Fruit fly (Drosophila melanogaster): ENCODE measurements around the gene Blos3.

Gene Blos3

dm6 chr3L:18854412-18854811 lies 15.6 kb upstream of the Blos3 start (continued):
- TF ChIP-seq CG13624 (GFP tag; optimal IDR thresholded peaks at IDR 0.05) (no peak), CG7271 (tag; optimal IDR thresholded peaks at IDR 0.05) (no peak), CG3407 (GFP tag; optimal IDR thresholded peaks at IDR 0.05) (no peak), chif (GFP tag; optimal IDR thresholded peaks at IDR 0.05) (no peak), chinmo (GFP tag; IDR thresholded peaks at IDR 0.05; ENCODE audit: partially characterized antibody) (0 out of 4 replicates have a peak, but pooled peaks have one; percentile 5), Hmx (GFP tag; optimal IDR thresholded peaks at IDR 0.05) (no peak), crol (GFP tag; IDR thresholded peaks at IDR 0.05) (no peak), gcm (GFP tag; optimal IDR thresholded peaks at IDR 0.05) (no peak), CG16863 (GFP tag; optimal IDR thresholded peaks at IDR 0.05) (no peak), CG31388 (GFP tag; optimal IDR thresholded peaks at IDR 0.05) (no peak), dati (GFP tag; IDR thresholded peaks at IDR 0.05) (no peak), D19A (tag; optimal IDR thresholded peaks at IDR 0.05) (no peak), Hr3 (GFP tag; optimal IDR thresholded peaks at IDR 0.05) (no peak), CG8924 (tag; optimal IDR thresholded peaks at IDR 0.05) (peak; percentile 53), CG7963 (GFP tag; IDR thresholded peaks at IDR 0.05; ENCODE audit: partially characterized antibody) (no peak), gsb-n (tag; optimal IDR thresholded peaks at IDR 0.05) (no peak)

dm6 chr3L:18860467-18860866 lies 9.6 kb upstream of the Blos3 start:
- TF ChIP-seq Nf-YB (GFP tag; optimal IDR thresholded peaks at IDR 0.05) (peak; percentile 73), chm (GFP tag; IDR thresholded peaks at IDR 0.05) (no peak), CG11504 (tag; optimal IDR thresholded peaks at IDR 0.05) (no peak), ssp (GFP tag; IDR thresholded peaks at IDR 0.05) (no peak), Ets65A (GFP tag) (peak; percentile 46), Nf-YC (tag; optimal IDR thresholded peaks at IDR 0.05) (peak; percentile 92), NFAT (GFP tag; IDR thresholded peaks at IDR 0.05) (no peak), Rfx (GFP tag; IDR thresholded peaks at IDR 0.05) (no peak), CG7372 (GFP tag; IDR thresholded peaks at IDR 0.05) (peak; percentile 75; the same call in 1 of the 2 replicates), gcm (GFP tag; optimal IDR thresholded peaks at IDR 0.05) (no peak), CG14441 (GFP tag; IDR thresholded peaks at IDR 0.05) (no peak), Deaf1 (tag; optimal IDR thresholded peaks at IDR 0.05) (peak; percentile 93), ase (GFP tag; IDR thresholded peaks at IDR 0.05) (no peak), ewg (GFP tag; optimal IDR thresholded peaks at IDR 0.05) (peak; percentile 37)

- TF ChIP-seq CG7928 (GFP tag; optimal IDR thresholded peaks at IDR 0.05), result no peak
- TF ChIP-seq chinmo (GFP tag; IDR thresholded peaks at IDR 0.05; ENCODE audit: partially characterized antibody), result peak; percentile 65; the same call in 1 of the 4 replicates
- no peak for TF ChIP-seq CG1832 (GFP tag; optimal IDR thresholded peaks at IDR 0.05)
- TF ChIP-seq CG9609 (GFP tag; optimal IDR thresholded peaks at IDR 0.05), result no peak
- no peak for TF ChIP-seq CG16863 (GFP tag; optimal IDR thresholded peaks at IDR 0.05)
- TF ChIP-seq CG3847 (GFP tag; IDR thresholded peaks at IDR 0.05), result no peak
- no peak for TF ChIP-seq CG11723 (GFP tag; optimal IDR thresholded peaks at IDR 0.05)
- TF ChIP-seq MTF-1 (GFP tag; optimal IDR thresholded peaks at IDR 0.05; ENCODE audit: borderline replicate concordance), result no peak
- no peak for TF ChIP-seq crp (GFP tag; optimal IDR thresholded peaks at IDR 0.05)
- no peak for TF ChIP-seq CrebB (tag; optimal IDR thresholded peaks at IDR 0.05)
- no peak for TF ChIP-seq hth (optimal IDR thresholded peaks at IDR 0.05)
- TF ChIP-seq MESR4 (GFP tag; optimal IDR thresholded peaks at IDR 0.05), result no peak
- TF ChIP-seq Ets65A (GFP tag), result peak; percentile 44
- no peak for TF ChIP-seq CG31441 (GFP tag; IDR thresholded peaks at IDR 0.05)
- TF ChIP-seq CG12769 (tag; optimal IDR thresholded peaks at IDR 0.05), result peak; percentile 25
Observed at dm6 chr3L:18861893-18862292, 8.1 kb upstream of the Blos3 start.
